Worm (Caenorhabditis elegans) whole organism, late embryonic: Measurements from ENCODE around the gene W08E12.4.
"Not testable (repeated sequence)": the region's sequence is repeated elsewhere in the genome, so short reads cannot be mapped to it uniquely, and the experiment has no call there.

Source experiments
- F13H6.1 ChIP-seq: sonication (generic microtip); optimal IDR thresholded peaks from 2 replicates; lab custom pipeline; 2016; ENCODE audit warnings: missing genetic modification characterization, missing compliant biosample characterization
- K09A11.1 ChIP-seq: sonication (generic microtip); optimal IDR thresholded peaks from 2 replicates; lab custom pipeline; 2017; ENCODE audit warnings: antibody characterized with exemption, mild to moderate bottlenecking, missing genetic modification characterization, missing compliant biosample characterization; ENCODE audit not compliant: insufficient read depth
- T23F11.4 ChIP-seq: fragments of 200-800 bp; sonication (Bioruptor generic); optimal IDR thresholded peaks from 2 replicates; lab custom pipeline; 2018; ENCODE audit warnings: mild to moderate bottlenecking, missing genetic modification characterization, missing compliant biosample characterization
- Y22D7AL.16 ChIP-seq: sonication (generic microtip); optimal IDR thresholded peaks from 2 replicates; lab custom pipeline; 2016; ENCODE audit warnings: missing genetic modification characterization, missing compliant biosample characterization
- ama-1 ChIP-seq: fragments of 150-350 bp; optimal IDR thresholded peaks from 2 replicates; lab custom pipeline; 2014
- ceh-14 ChIP-seq: sonication (generic microtip); optimal IDR thresholded peaks from 2 replicates; lab custom pipeline; 2016; ENCODE audit warnings: missing genotype, missing genetic modification characterization, missing compliant biosample characterization
- ceh-18 ChIP-seq: sonication (generic microtip); optimal IDR thresholded peaks from 2 replicates; lab custom pipeline; 2016; ENCODE audit warnings: missing genetic modification characterization, missing compliant biosample characterization
- ceh-31 ChIP-seq: sonication (generic microtip); optimal IDR thresholded peaks from 2 replicates; lab custom pipeline; 2016; ENCODE audit warnings: missing genetic modification characterization, missing compliant biosample characterization
- ceh-45 ChIP-seq: fragments of 200-800 bp; sonication (Bioruptor generic); IDR thresholded peaks from 2 replicates; pipeline ENCODE4 v1.3.6; 2022; ENCODE audit warnings: missing genetic modification reagents, missing genetic modification characterization, missing compliant biosample characterization
- ceh-48 ChIP-seq: sonication (generic microtip); optimal IDR thresholded peaks from 2 replicates; lab custom pipeline; 2016; ENCODE audit warnings: missing genetic modification characterization, inconsistent platforms, missing compliant biosample characterization
- dve-1 ChIP-seq: sonication (generic microtip); optimal IDR thresholded peaks from 2 replicates; lab custom pipeline; 2017; ENCODE audit warnings: antibody characterized with exemption, mild to moderate bottlenecking, missing genetic modification characterization, missing compliant biosample characterization
- elt-4 ChIP-seq: sonication (generic microtip); optimal IDR thresholded peaks from 2 replicates; lab custom pipeline; 2016; ENCODE audit warnings: missing genetic modification characterization, missing compliant biosample characterization
- ets-4 ChIP-seq: sonication (generic microtip); optimal IDR thresholded peaks from 2 replicates; lab custom pipeline; 2016; ENCODE audit warnings: missing genetic modification characterization, missing compliant biosample characterization
- fax-1 ChIP-seq: sonication (generic microtip); optimal IDR thresholded peaks from 2 replicates; lab custom pipeline; 2016; ENCODE audit warnings: missing genotype, missing genetic modification characterization, missing compliant biosample characterization
- fkh-10 ChIP-seq: fragments of 150-350 bp; optimal IDR thresholded peaks from 2 replicates; lab custom pipeline; 2014; ENCODE audit warnings: missing biosample characterization, missing genetic modification reagents, missing genetic modification characterization
- fkh-6 ChIP-seq: sonication (generic microtip); optimal IDR thresholded peaks from 2 replicates; lab custom pipeline; 2016; ENCODE audit warnings: missing genetic modification characterization, missing compliant biosample characterization
- hlh-13 ChIP-seq: fragments of 200-800 bp; sonication (Bioruptor generic); optimal IDR thresholded peaks from 2 replicates; lab custom pipeline; 2018; ENCODE audit warnings: mild to moderate bottlenecking, missing genetic modification characterization, missing compliant biosample characterization
- hlh-30 ChIP-seq: sonication (generic microtip); optimal IDR thresholded peaks from 2 replicates; lab custom pipeline; 2017; ENCODE audit warnings: antibody characterized with exemption, missing genetic modification characterization, missing compliant biosample characterization; ENCODE audit not compliant: insufficient read depth
- hlh-6 ChIP-seq: sonication (generic microtip); optimal IDR thresholded peaks from 2 replicates; lab custom pipeline; 2016; ENCODE audit warnings: missing genotype, missing genetic modification characterization, missing compliant biosample characterization
- madf-2 ChIP-seq: sonication (generic microtip); optimal IDR thresholded peaks from 2 replicates; lab custom pipeline; 2017; ENCODE audit warnings: missing genetic modification characterization, missing compliant biosample characterization
- nfya-1 ChIP-seq: sonication (generic microtip); optimal IDR thresholded peaks from 2 replicates; lab custom pipeline; 2017; ENCODE audit warnings: missing genetic modification characterization, mild to moderate bottlenecking, missing compliant biosample characterization, antibody characterized with exemption, moderate library complexity
- nhr-232 ChIP-seq: sonication (generic microtip); optimal IDR thresholded peaks from 2 replicates; lab custom pipeline; 2016; ENCODE audit warnings: missing genetic modification characterization, missing compliant biosample characterization
- pag-3 ChIP-seq: sonication (generic microtip); optimal IDR thresholded peaks from 2 replicates; lab custom pipeline; 2016; ENCODE audit warnings: missing compliant biosample characterization, missing genetic modification characterization, borderline replicate concordance
- pha-2 ChIP-seq: sonication (generic microtip); optimal IDR thresholded peaks from 2 replicates; lab custom pipeline; 2017; ENCODE audit warnings: mild to moderate bottlenecking, missing genetic modification characterization, missing compliant biosample characterization
- pha-4 ChIP-seq: fragments of 150-350 bp; optimal IDR thresholded peaks from 2 replicates; lab custom pipeline; 2018; ENCODE audit warnings: missing biosample characterization, missing genetic modification reagents, missing genetic modification characterization
- pqm-1 ChIP-seq: sonication (generic microtip); optimal IDR thresholded peaks from 2 replicates; lab custom pipeline; 2016; ENCODE audit warnings: missing genetic modification characterization, missing compliant biosample characterization
- ref-2 ChIP-seq: sonication (generic microtip); optimal IDR thresholded peaks from 2 replicates; lab custom pipeline; 2016; ENCODE audit warnings: missing genetic modification characterization, missing compliant biosample characterization
- sdc-2 ChIP-seq: sonication (generic microtip); optimal IDR thresholded peaks from 2 replicates; lab custom pipeline; 2016; ENCODE audit warnings: missing genotype, missing genetic modification characterization, missing compliant biosample characterization
- unc-55 ChIP-seq: sonication (generic microtip); optimal IDR thresholded peaks from 2 replicates; lab custom pipeline; 2017; ENCODE audit warnings: missing biosample characterization, missing genetic modification reagents, missing genetic modification characterization
- ztf-16 ChIP-seq: sonication (generic microtip); optimal IDR thresholded peaks from 2 replicates; lab custom pipeline; 2017; ENCODE audit warnings: missing genetic modification characterization, missing compliant biosample characterization

W08E12.4 gene

ce11 chrIV:3302058-3302457, at the start of gene W08E12.4:
W08E12.4 (plus strand) TSS chrIV:3302358.
- not testable (repeated sequence) for TF ChIP-seq ceh-48 (tag; lab: Kevin White, UChicago); fkh-6 (tag; lab: Kevin White, UChicago); nhr-232
- TF ChIP-seq, all 69 proteins: peak for 0; not testable (repeated sequence) for 69

- no peak for TF ChIP-seq elt-4
- no peak for TF ChIP-seq ztf-16 (tag; lab: Kevin White, UChicago)
- TF ChIP-seq fax-1 (tag; lab: Kevin White, UChicago), result no peak
- TF ChIP-seq fkh-10 (GFP tag; lab: Kevin White, UChicago), result no peak
- TF ChIP-seq nfya-1 (tag; lab: Kevin White, UChicago), result no peak
These were observed 47.7 kb upstream of the W08E12.4 start, which contains the start of gene dmd-9 for ce11 chrIV:3254443-3254842. dmd-9 (minus strand) TSS chrIV:3254543.

ce11 chrIV:3256866-3257265, 45.3 kb upstream of the W08E12.4 start:
- no peak for TF ChIP-seq pag-3 (tag; lab: Kevin White, UChicago)
- TF ChIP-seq ceh-31 (tag; lab: Kevin White, UChicago), result no peak
- peak; percentile 2 for TF ChIP-seq unc-55 (GFP tag; lab: Kevin White, UChicago)
- TF ChIP-seq hlh-13, result no peak
- TF ChIP-seq pqm-1 (tag; lab: Kevin White, UChicago), result no peak
- no peak for TF ChIP-seq nfya-1 (tag; lab: Kevin White, UChicago)
- TF ChIP-seq hlh-6 (tag; lab: Kevin White, UChicago), result no peak

ce11 chrIV:3258528-3258927, 43.6 kb upstream of the W08E12.4 start, which contains the start of gene T26C12.1:
T26C12.1 (plus strand) TSS chrIV:3258910.
- TF ChIP-seq pha-4 (tag; lab: Kevin White, UChicago), result no peak
- no peak for TF ChIP-seq ets-4
- no peak for TF ChIP-seq Y22D7AL.16 (tag; lab: Kevin White, UChicago)
- no peak for TF ChIP-seq ceh-45 (GFP tag; lab: Robert Waterston, UW)
- TF ChIP-seq ama-1, result no peak
- TF ChIP-seq F13H6.1 (tag; lab: Kevin White, UChicago), result no peak

ce11 chrIV:3260216-3260615, 41.9 kb upstream of the W08E12.4 start:
- TF ChIP-seq T23F11.4 (no peak), hlh-30 (tag; lab: Kevin White, UChicago) (no peak), K09A11.1 (tag; lab: Kevin White, UChicago) (no peak), dve-1 (no peak), ama-1 (no peak), ceh-14 (tag; lab: Kevin White, UChicago) (no peak)

- peak; percentile 73 for TF ChIP-seq nfya-1 (tag; lab: Kevin White, UChicago)
- TF ChIP-seq pqm-1 (tag; lab: Kevin White, UChicago), result no peak
- no peak for TF ChIP-seq pha-2 (tag; lab: Kevin White, UChicago)
These were observed 40.4 kb upstream of the W08E12.4 start for ce11 chrIV:3261761-3262160.

ce11 chrIV:3265657-3266056, 36.5 kb upstream of the W08E12.4 start, which contains the start of gene T26C12.2:
T26C12.2 (minus strand) TSS chrIV:3265757.
- TF ChIP-seq nfya-1 (tag; lab: Kevin White, UChicago), result no peak
- no peak for TF ChIP-seq hlh-30 (tag; lab: Kevin White, UChicago)
- TF ChIP-seq ref-2 (tag; lab: Kevin White, UChicago), result no peak
- no peak for TF ChIP-seq madf-2 (tag; lab: Kevin White, UChicago)
- TF ChIP-seq ceh-18 (tag; lab: Kevin White, UChicago), result no peak
- TF ChIP-seq dve-1, result no peak
- no peak for TF ChIP-seq ets-4
- TF ChIP-seq sdc-2 (tag; lab: Kevin White, UChicago), result no peak
